Fruit fly (Drosophila melanogaster) whole organism, adult: ENCODE measurements around the gene CG32106.

Source experiments
- CG11617 ChIP-seq: fragments of 200-800 bp; sonication (Bioruptor generic); optimal IDR thresholded peaks from 2 replicates; lab custom pipeline; 2017; ENCODE audit warnings: mild to moderate bottlenecking, missing biosample characterization, missing genetic modification reagents, missing genetic modification characterization
- CG12768 ChIP-seq: fragments of 200-800 bp; sonication (Bioruptor generic); optimal IDR thresholded peaks from 2 replicates; lab custom pipeline; 2017; ENCODE audit warnings: missing biosample characterization, missing genetic modification characterization, mild to moderate bottlenecking, moderate library complexity, missing genetic modification reagents
- CG14711 ChIP-seq: fragments of 200-800 bp; sonication (Bioruptor generic); optimal IDR thresholded peaks from 2 replicates; lab custom pipeline; 2018; ENCODE audit warnings: missing biosample characterization, mild to moderate bottlenecking, missing genetic modification characterization, moderate library complexity
- CG1620 ChIP-seq: fragments of 200-800 bp; sonication (Bioruptor generic); optimal IDR thresholded peaks from 2 replicates; lab custom pipeline; 2016; ENCODE audit warnings: missing biosample characterization, missing genetic modification characterization
- CG33017 ChIP-seq: fragments of 200-800 bp; sonication (Bioruptor generic); optimal IDR thresholded peaks from 2 replicates; lab custom pipeline; 2018; ENCODE audit warnings: missing biosample characterization, mild to moderate bottlenecking, missing genetic modification characterization, moderate library complexity
- CG5204 ChIP-seq: fragments of 200-800 bp; sonication (Bioruptor generic); optimal IDR thresholded peaks from 2 replicates; lab custom pipeline; 2016; ENCODE audit warnings: missing biosample characterization, missing genetic modification characterization
- CG7045 ChIP-seq: fragments of 200-800 bp; sonication (Bioruptor generic); optimal IDR thresholded peaks from 2 replicates; lab custom pipeline; 2017; ENCODE audit warnings: missing biosample characterization, mild to moderate bottlenecking, missing genetic modification characterization
- CG7101 ChIP-seq: fragments of 200-800 bp; sonication (Bioruptor generic); optimal IDR thresholded peaks from 2 replicates; lab custom pipeline; 2018; ENCODE audit warnings: missing biosample characterization, mild to moderate bottlenecking, missing genetic modification characterization, moderate library complexity
- Clk ChIP-seq: fragments of 200-800 bp; sonication (Bioruptor generic); optimal IDR thresholded peaks from 2 replicates; lab custom pipeline; 2017; ENCODE audit warnings: missing biosample characterization, missing genetic modification characterization
- Crg-1 ChIP-seq: fragments of 200-800 bp; sonication (Bioruptor generic); optimal IDR thresholded peaks from 2 replicates; lab custom pipeline; 2016; ENCODE audit warnings: missing biosample characterization, missing genetic modification characterization
- Hr96 ChIP-seq: fragments of 200-800 bp; sonication (Bioruptor generic); optimal IDR thresholded peaks from 2 replicates; lab custom pipeline; 2016; ENCODE audit warnings: missing biosample characterization, missing genetic modification characterization
- Mnt ChIP-seq: fragments of 200-800 bp; sonication (Bioruptor generic); optimal IDR thresholded peaks from 2 replicates; lab custom pipeline; 2016; ENCODE audit warnings: missing biosample characterization, mild to moderate bottlenecking, missing genetic modification characterization
- bab1 ChIP-seq: fragments of 200-800 bp; sonication (Bioruptor generic); optimal IDR thresholded peaks from 3 replicates; lab custom pipeline; 2019; ENCODE audit warnings: missing biosample characterization, mild to moderate bottlenecking, missing genetic modification characterization, moderate library complexity
- cic ChIP-seq: fragments of 200-800 bp; sonication (Bioruptor generic); optimal IDR thresholded peaks from 2 replicates; lab custom pipeline; 2017; ENCODE audit warnings: missing biosample characterization, mild to moderate bottlenecking, missing genetic modification characterization, moderate library complexity
- cnc ChIP-seq, 2 experiments: fragments of >200 bp; optimal IDR thresholded peaks; 2 replicates each; lab custom pipeline; 2017
- kay ChIP-seq: fragments of 200-800 bp; sonication (Bioruptor generic); peaks from one replicate; lab custom pipeline; 2016; ENCODE audit warnings: missing biosample characterization, missing genetic modification characterization, borderline replicate concordance
- ovo ChIP-seq: fragments of 200-800 bp; sonication (Bioruptor generic); optimal IDR thresholded peaks from 2 replicates; lab custom pipeline; 2016; ENCODE audit warnings: missing biosample characterization, missing genetic modification characterization
- pad ChIP-seq: fragments of 200-800 bp; sonication (Bioruptor generic); optimal IDR thresholded peaks from 3 replicates; lab custom pipeline; 2017; ENCODE audit warnings: missing biosample characterization, missing genetic modification characterization, mild to moderate bottlenecking, moderate library complexity, missing genetic modification reagents
- tj ChIP-seq: fragments of 200-800 bp; sonication (Bioruptor generic); optimal IDR thresholded peaks from 3 replicates; lab custom pipeline; 2017; ENCODE audit warnings: missing biosample characterization, mild to moderate bottlenecking, missing genetic modification characterization, moderate library complexity
- toe ChIP-seq: fragments of 200-800 bp; sonication (Bioruptor generic); optimal IDR thresholded peaks from 2 replicates; lab custom pipeline; 2016; ENCODE audit warnings: missing biosample characterization, missing genetic modification characterization

CG32106 gene

dm6 chr3L:12805660-12806289 is 27.3 kb upstream of the CG32106 start, which contains the start of gene Sap130:
Sap130 (plus strand) TSS chr3L:12805902.
- TF ChIP-seq CG11617: no peak

- peak; percentile 60 for TF ChIP-seq bab1 (GFP tag; lab: Kevin White, UChicago)
- peak; percentile 36 for TF ChIP-seq CG12768 (GFP tag; lab: Kevin White, UChicago)
- no peak for TF ChIP-seq CG14711 (tag; lab: Kevin White, UChicago)
- TF ChIP-seq tj (GFP tag; lab: Kevin White, UChicago): peak; percentile 19
- no peak for TF ChIP-seq Crg-1 (GFP tag; lab: Kevin White, UChicago)
- TF ChIP-seq CG5204 (GFP tag; lab: Kevin White, UChicago): no peak
- peak; percentile 56 for TF ChIP-seq cic (GFP tag; lab: Kevin White, UChicago)
- TF ChIP-seq ovo (GFP tag; lab: Kevin White, UChicago): no peak
- peak; percentile 38 for TF ChIP-seq Mnt (GFP tag; lab: Kevin White, UChicago)
- no peak for TF ChIP-seq CG1620 (GFP tag; lab: Kevin White, UChicago)
- no peak for TF ChIP-seq cnc (optimal IDR thresholded peaks at IDR 0.05; lab: Kevin White, UChicago)
- TF ChIP-seq CG7045: no peak
- TF ChIP-seq pad: peak; percentile 74
- TF ChIP-seq kay (GFP tag; lab: Kevin White, UChicago): no peak
- TF ChIP-seq toe (GFP tag; lab: Kevin White, UChicago): no peak
- TF ChIP-seq CG33017 (tag; lab: Kevin White, UChicago): no peak
- peak; percentile 16 for TF ChIP-seq CG11617
Observed at dm6 chr3L:12804730-12805170, 26.2 kb upstream of the CG32106 start, which contains the start of gene Atg1. Atg1 (minus strand) TSS chr3L:12805116.

dm6 chr3L:12804035-12804729 is 25.7 kb upstream of the CG32106 start:
- TF ChIP-seq Clk: peak; percentile 11
- TF ChIP-seq CG1620 (GFP tag; lab: Kevin White, UChicago): no peak

dm6 chr3L:12803159-12804034 is 24.9 kb upstream of the CG32106 start:
- TF ChIP-seq Hr96 (no peak), Crg-1 (GFP tag; lab: Kevin White, UChicago) (no peak), cnc (optimal IDR thresholded peaks at IDR 0.05; lab: Kevin White, UChicago) (no peak), CG14711 (tag; lab: Kevin White, UChicago) (peak; percentile 18), CG7045 (peak; percentile 21), CG11617 (no peak), CG12768 (GFP tag; lab: Kevin White, UChicago) (no peak), pad (no peak), toe (GFP tag; lab: Kevin White, UChicago) (no peak), kay (GFP tag; lab: Kevin White, UChicago) (peak; percentile 64), tj (GFP tag; lab: Kevin White, UChicago) (peak; percentile 8), CG1620 (GFP tag; lab: Kevin White, UChicago) (no peak), bab1 (GFP tag; lab: Kevin White, UChicago) (no peak), ovo (GFP tag; lab: Kevin White, UChicago) (no peak), CG33017 (tag; lab: Kevin White, UChicago) (no peak)

- TF ChIP-seq cic (GFP tag; lab: Kevin White, UChicago) (peak; percentile 86), Crg-1 (GFP tag; lab: Kevin White, UChicago) (peak; percentile 18), cnc (optimal IDR thresholded peaks at IDR 0.05; lab: Kevin White, UChicago) (no peak), toe (GFP tag; lab: Kevin White, UChicago) (peak; percentile 28), CG11617 (peak; percentile 23), Mnt (GFP tag; lab: Kevin White, UChicago) (no peak), kay (GFP tag; lab: Kevin White, UChicago) (peak; percentile 88), CG7045 (peak; percentile 23), CG7101 (tag; lab: Kevin White, UChicago) (no peak), ovo (GFP tag; lab: Kevin White, UChicago) (no peak), CG12768 (GFP tag; lab: Kevin White, UChicago) (peak; percentile 86), bab1 (GFP tag; lab: Kevin White, UChicago) (no peak), pad (no peak), Hr96 (no peak), CG14711 (tag; lab: Kevin White, UChicago) (peak; percentile 35), CG33017 (tag; lab: Kevin White, UChicago) (peak; percentile 52), tj (GFP tag; lab: Kevin White, UChicago) (peak; percentile 46)
Observed at dm6 chr3L:12802443-12802865, 23.9 kb upstream of the CG32106 start.

dm6 chr3L:12800167-12800566 is 21.7 kb upstream of the CG32106 start:
- TF ChIP-seq cnc (optimal IDR thresholded peaks at IDR 0.05; lab: Kevin White, UChicago) (no peak), Clk (no peak), tj (GFP tag; lab: Kevin White, UChicago) (no peak), Crg-1 (GFP tag; lab: Kevin White, UChicago) (no peak), CG7045 (no peak), toe (GFP tag; lab: Kevin White, UChicago) (no peak)
